Worm (Caenorhabditis elegans) whole organism, dauer: ENCODE data around the gene nhr-204.
"Not testable (repeated sequence)": the region's sequence is repeated elsewhere in the genome, so short reads cannot be mapped to it uniquely, and the experiment has no call there.

Experiments
- unc-62 ChIP-seq: sonication (generic microtip); optimal IDR thresholded peaks from 2 replicates; lab custom pipeline; 2017; ENCODE audit warnings: missing biosample characterization, missing genetic modification reagents, missing genetic modification characterization

Gene nhr-204

DNA sequence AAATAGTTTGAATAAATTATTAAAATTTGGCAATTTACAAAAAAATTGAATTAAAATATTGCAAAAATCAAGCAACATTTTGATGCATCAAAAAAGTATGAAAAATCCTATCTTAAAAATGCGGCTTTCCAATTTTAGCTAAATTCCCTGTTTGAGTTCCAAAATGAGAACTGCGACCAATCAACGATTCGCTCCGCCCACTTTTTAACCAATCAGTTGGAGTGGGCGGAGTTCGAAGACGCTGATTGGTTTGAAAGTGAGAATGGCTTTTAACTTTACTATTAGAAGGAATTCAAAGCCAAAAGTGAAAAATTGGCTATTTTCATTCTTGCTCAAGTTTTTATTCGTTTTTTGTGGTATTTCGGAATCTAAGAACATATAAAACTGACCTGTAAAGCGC lies 11.1 kb downstream of the nhr-204 start:
- no peak for TF ChIP-seq unc-62

DNA sequence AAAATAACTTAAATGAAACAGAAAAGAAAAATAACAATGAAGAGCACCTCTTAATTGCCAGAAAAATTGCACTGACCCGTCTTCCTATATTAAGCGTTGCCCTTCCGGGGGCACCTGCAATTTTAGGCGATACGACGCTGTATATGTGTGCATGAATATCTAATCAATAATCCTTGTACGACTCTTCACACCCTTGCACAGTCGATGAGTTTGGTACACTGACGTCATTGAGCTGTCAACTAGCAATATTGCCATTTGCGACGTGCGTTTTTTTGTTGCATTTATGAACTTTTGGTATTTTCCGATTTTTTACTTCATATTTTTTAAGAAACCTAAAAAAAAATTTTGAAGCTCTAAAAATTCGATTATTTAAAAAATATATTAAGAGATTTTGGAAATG lies 12.5 kb downstream of the nhr-204 start, which contains the start of gene kin-34:
Gene kin-34 (minus strand): TSS at position 101 of the 400 bp plus-strand sequence.
- TF ChIP-seq unc-62 = no peak

DNA sequence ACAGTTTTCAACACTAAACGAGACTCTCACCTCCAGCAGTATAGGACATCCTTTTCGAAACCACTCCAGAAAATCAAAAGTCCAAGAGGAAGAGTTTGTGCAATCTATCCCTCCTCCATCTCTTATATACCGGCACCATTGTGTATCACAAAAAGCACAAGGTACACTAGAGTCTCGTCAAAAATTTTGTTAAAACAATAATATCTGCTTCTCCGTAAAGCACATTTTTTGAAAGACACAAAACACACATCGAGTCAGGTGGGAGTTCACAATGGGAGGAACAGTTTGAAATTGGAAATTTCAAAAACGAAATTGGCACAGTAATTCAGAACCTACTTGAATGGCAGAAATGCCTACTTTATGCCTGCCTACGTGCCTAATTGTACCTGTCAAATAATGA lies 16.1 kb downstream of the nhr-204 start, which contains the start of gene R02C2.7:
Gene R02C2.7 (minus strand): TSS at position 101 of the 400 bp plus-strand sequence.
- TF ChIP-seq unc-62 = no peak

DNA sequence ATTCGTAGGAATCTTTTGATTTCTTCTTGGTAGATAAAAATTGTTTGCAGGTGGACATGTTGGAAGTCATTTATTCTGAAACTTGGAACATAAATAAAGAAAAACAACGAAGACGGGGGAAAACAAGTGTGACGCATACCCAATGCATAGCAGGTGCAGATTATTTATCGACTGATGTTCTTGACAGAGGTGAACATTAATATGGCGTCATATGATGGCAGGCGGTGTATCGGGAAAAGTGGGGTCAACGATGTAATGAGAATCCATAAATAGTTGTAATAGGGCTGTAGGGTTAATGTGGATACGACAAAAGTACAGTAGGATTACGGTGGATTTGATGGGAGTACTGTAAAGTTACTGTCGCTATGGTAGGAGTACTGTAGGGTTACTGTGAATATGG lies 18.3 kb downstream of the nhr-204 start, which contains the start of gene txt-2:
Gene txt-2 (minus strand): TSS at position 214 of the 400 bp plus-strand sequence.
- no peak for TF ChIP-seq unc-62

DNA sequence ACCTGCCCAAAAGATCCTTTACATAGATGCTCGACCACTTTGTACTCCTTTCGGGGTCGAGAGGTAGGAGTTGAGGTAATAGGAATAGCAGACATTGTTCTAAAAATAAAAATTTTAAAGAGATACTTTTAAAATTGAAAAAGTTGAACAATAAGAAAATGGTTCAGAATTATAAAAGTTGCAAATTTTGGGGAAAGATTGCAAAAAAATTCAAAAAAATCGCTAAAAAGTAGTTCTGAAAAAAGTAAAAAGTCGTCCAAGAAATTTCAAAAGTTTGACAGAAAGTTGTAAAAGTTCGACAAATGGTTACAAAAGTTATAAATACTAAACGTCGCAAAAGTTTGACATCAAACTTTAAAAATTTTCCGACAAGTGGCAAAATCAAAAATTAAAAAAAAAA lies 20.5 kb downstream of the nhr-204 start, which contains the start of gene R02C2.1:
Gene R02C2.1 (minus strand): TSS at position 101 of the 400 bp plus-strand sequence.
- no peak for TF ChIP-seq unc-62

DNA sequence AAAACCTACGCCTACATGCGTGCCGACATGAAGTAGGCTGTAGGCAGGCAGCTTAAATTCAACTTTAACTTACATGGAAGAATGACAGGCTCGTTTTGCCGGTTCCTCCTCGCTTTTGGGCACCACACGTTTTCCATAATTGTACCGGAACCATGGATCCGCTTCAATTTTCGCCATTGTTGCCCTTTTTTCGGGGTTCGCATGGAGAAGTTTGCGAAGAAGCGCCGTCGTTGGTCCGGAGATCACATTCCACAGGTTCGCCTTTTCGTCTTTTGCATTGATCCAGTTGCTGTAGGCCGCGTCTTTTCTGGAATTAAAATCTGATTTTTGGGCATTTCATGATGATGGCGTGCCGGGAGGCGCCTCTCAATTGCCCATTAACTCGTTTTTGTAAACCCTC lies 21.6 kb downstream of the nhr-204 start:
- TF ChIP-seq unc-62 = no peak

DNA sequence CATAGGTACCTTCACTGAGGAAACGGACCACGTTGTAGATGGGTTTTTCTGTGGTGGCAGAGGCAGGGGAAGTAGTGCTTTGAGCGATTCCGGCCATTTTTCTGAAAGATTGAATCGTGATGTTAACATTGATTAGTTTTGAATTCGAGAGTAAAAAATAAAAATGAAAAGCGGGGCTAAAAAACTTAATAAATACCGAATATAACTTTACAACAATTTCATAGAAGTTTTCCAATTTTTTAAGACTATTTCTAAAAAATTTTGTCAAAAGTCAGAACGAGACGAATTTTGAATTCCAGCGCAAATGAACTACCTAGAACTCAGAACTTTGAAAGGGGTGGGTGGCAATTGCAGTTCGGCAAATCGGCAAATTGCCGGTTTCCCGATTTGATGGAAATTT lies 24.1 kb downstream of the nhr-204 start, which contains the start of gene kin-33:
Gene kin-33 (minus strand): TSS at position 101 of the 400 bp plus-strand sequence.
- no peak for TF ChIP-seq unc-62

DNA sequence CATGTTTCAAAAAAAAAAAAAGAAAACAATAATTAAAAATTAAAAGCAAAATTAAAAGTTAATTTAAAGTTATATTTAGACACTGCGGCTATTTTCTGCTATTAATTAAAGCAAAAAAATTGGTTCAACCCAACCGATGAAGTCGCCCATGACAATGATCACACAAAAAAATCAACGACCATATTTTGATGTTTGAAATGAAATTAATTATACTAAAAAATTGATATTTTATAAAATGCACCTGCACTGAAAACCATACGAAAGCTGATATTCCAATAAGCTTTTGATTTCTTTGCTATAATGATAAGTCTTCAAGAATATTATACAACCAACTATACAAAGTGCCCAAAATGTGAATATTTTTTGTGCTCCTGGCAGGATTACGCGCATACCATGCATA lies 39.0 kb downstream of the nhr-204 start, which contains the start of gene srh-80:
Gene srh-80 (plus strand): TSS at position 301 of the 400 bp plus-strand sequence.
- TF ChIP-seq unc-62 = no peak

DNA sequence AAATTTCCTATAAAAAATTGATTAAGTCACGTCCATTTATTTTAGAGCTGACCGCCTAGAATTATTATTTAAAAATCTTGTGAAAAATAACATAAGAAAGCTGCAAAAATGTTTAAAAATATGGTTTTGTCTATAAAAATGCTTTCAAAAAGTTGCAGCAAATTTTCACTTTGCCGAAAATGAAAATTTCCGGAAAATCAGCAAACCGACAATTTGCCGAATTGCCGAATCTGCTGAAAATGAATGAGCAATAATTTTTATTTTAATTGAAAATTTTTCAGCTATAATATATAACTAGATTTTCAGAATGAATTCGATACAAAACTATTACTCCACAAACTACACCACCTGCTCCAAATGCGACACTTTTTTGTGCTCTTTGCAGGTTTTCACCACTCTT lies 41.8 kb downstream of the nhr-204 start, which contains the start of gene srh-78:
Gene srh-78 (plus strand): TSS at position 301 of the 400 bp plus-strand sequence.
- TF ChIP-seq unc-62 = no peak

DNA sequence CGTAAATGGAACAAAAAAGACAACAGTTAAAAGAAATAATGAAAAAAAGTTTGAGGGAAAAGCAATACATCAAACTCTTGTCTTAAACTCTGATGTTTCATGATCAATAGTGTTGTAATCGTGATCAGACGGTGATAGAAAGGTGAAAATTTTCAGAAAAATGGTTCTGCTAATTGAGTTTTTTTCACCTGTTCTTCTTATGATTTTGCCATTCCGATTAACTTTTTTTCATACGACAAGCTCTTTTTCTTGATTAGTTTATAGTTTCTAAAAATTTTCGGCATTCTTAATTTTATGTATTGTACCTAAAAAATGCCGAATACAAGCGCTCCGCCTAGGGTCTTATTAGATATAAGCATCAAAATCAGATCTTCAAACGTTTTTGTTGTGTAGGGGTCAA lies 42.9 kb downstream of the nhr-204 start:
- TF ChIP-seq unc-62 = no peak

DNA sequence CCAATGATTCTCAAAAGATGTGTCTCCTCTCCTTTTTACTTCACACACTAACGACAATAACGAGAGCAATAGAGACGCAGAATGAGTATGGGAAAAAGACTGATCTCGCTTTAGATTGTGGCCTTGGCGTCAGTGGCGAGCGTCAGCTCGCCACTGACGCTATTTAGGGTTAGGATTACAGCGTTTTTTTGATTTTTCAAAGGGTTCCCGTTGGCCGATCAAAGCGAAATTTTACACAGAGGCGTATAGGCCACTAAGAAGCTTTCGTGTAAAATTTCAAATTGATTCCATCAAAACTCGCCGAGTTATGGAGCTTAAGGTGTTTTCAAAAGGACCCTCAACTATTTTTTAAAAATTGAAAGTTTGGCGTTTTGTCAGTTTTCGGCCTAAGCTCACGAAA lies 45.9 kb downstream of the nhr-204 start, which contains the start of gene DC2.5:
Gene DC2.5 (minus strand): TSS at position 101 of the 400 bp plus-strand sequence.
- TF ChIP-seq unc-62 = not testable (repeated sequence)

DNA sequence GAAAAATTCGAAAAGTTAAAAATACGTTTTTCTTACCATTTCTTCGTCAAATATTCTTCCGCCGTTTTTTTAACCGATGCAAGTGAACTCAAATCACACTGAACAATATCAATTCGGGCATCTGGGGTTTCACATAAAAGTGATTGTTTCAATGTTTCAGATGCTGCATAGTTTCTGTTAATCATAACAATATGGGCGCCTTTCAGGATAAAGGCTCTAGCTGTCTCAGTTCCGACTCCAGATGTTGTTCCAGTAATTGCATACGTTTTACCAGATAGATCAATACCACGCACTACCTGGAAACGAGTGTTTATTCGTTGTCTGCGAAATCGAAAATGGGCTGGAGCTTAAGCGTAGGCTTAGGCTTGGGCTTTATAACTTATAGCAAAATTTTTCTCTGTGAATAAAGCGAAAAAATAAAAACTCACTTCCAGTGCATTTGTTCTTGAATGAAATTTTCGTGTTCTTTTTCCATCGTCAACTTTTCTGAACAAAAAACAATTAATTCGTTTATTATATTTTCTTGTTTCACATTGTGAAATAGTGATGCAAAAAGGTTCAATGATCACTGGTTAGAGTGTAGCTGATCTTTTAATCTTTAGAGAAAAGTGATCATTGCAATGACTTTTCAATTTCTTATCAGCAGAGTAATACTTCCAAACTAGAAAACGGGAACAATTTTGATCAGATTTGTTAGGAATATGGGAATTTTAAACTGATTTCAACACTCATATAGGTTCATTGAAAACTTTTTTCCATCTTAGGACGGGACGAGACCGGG lies 47.1 kb downstream of the nhr-204 start:
- no peak for TF ChIP-seq unc-62

DNA sequence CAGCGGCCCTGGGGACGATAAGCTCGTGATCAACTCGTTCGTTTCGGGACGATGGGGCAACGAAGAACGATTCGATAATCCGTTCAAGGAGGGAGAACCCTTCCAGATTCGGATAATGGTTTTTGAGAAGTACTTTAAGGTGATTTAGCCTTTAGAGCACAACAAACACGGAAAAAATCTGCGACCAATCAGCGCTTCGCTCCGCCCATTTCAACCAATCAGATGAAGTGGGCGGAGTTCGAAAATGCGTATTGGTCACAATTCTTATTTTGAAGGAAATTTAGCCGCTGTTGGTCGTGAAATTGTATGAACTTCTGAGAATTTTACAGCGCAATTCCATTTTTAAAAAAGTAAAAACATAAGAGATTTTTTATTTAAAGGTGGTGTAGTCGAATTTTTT lies 51.8 kb downstream of the nhr-204 start:
- no peak for TF ChIP-seq unc-62
